Fruit fly (Drosophila melanogaster): Measurements from ENCODE around the gene B9d2.

Gene B9d2

DNA sequence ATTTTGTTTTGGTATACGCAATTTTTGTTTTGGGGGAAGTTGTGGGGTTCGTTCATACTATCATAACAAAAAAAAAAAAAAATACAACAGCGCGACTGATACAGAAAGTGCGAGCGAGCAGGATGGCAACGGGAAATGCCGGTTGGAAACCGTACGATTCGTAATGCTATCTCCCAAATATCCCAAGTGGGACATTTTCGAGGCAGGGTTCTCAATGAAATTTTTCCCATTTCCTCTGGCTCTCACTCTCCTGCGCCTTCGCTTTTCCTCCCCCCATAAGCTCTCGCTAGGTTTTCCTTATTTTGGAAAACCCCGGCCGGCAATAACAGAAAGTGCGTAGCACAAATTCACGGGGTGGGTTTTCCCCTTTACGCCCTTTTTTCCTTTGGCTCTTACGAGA lies 38.2 kb downstream of the B9d2 start (continued):
- TF ChIP-seq Sry-δ (GFP tag; optimal IDR thresholded peaks at IDR 0.05) = no peak
- peak; percentile 65; the same call in 1 of the 2 replicates for TF ChIP-seq CG32767 (GFP tag; IDR thresholded peaks at IDR 0.05)
- peak; percentile 98 for TF ChIP-seq pros (GFP tag; optimal IDR thresholded peaks at IDR 0.05)
- peak; percentile 59 for TF ChIP-seq Ets97D (GFP tag; optimal IDR thresholded peaks at IDR 0.05)
- 0 out of 2 replicates have a peak, but pooled peaks have one; percentile 14 for TF ChIP-seq vvl (GFP tag; IDR thresholded peaks at IDR 0.05)
- peak; percentile 42 for TF ChIP-seq Fer1 (GFP tag; optimal IDR thresholded peaks at IDR 0.05)
- TF ChIP-seq NC2β (GFP tag; optimal IDR thresholded peaks at IDR 0.05) = no peak
- TF ChIP-seq twi (tag; optimal IDR thresholded peaks at IDR 0.05) = no peak
- TF ChIP-seq cwo (GFP tag; optimal IDR thresholded peaks at IDR 0.05) = no peak
- TF ChIP-seq sqz (GFP tag; optimal IDR thresholded peaks at IDR 0.05) = peak; percentile 93
- peak; percentile 26 for TF ChIP-seq CG13624 (GFP tag; optimal IDR thresholded peaks at IDR 0.05)
- no peak; the same call in 1 of the 2 replicates for TF ChIP-seq CG14014 (GFP tag; IDR thresholded peaks at IDR 0.05)
- peak; percentile 25 for TF ChIP-seq CG18599 (GFP tag; optimal IDR thresholded peaks at IDR 0.05)
- peak; percentile 12 for TF ChIP-seq CG33557 (GFP tag; optimal IDR thresholded peaks at IDR 0.05)
- no peak for TF ChIP-seq CG13123 (GFP tag; optimal IDR thresholded peaks at IDR 0.05)
- no peak for TF ChIP-seq gt (GFP tag; IDR thresholded peaks at IDR 0.05)
- TF ChIP-seq unc-4 (GFP tag; IDR thresholded peaks at IDR 0.05; ENCODE audit: partially characterized antibody) = no peak
- no peak for TF ChIP-seq CG3838 (GFP tag; optimal IDR thresholded peaks at IDR 0.05)
- peak; percentile 36; the same call in 1 of the 3 replicates for TF ChIP-seq ci (GFP tag; IDR thresholded peaks at IDR 0.05)
- TF ChIP-seq phol (tag; optimal IDR thresholded peaks at IDR 0.05) = peak; percentile 64
- no peak for TF ChIP-seq stc (GFP tag; IDR thresholded peaks at IDR 0.05)
- 0 out of 3 replicates have a peak, but pooled peaks have one; percentile 40 for TF ChIP-seq gce (GFP tag; IDR thresholded peaks at IDR 0.05)
- no peak for TF ChIP-seq Hr3 (GFP tag; optimal IDR thresholded peaks at IDR 0.05)
- TF ChIP-seq gsb-n (tag; optimal IDR thresholded peaks at IDR 0.05) = peak; percentile 11
- TF ChIP-seq CG7357 (GFP tag; IDR thresholded peaks at IDR 0.05) = no peak
- TF ChIP-seq CG10543 (GFP tag; optimal IDR thresholded peaks at IDR 0.05) = peak; percentile 12
- TF ChIP-seq Trl (optimal IDR thresholded peaks at IDR 0.05) = peak in 1 of 2 experiments; percentile 11
- TF ChIP-seq Trl (GFP tag; optimal IDR thresholded peaks at IDR 0.05) = no peak
- TF ChIP-seq oc (tag; optimal IDR thresholded peaks at IDR 0.05) = no peak
- peak; percentile 62 for TF ChIP-seq abd-A (tag; optimal IDR thresholded peaks at IDR 0.05)
- no peak for TF ChIP-seq MBD-R2 (GFP tag; IDR thresholded peaks at IDR 0.05)
- no peak for TF ChIP-seq Sox100B (GFP tag; optimal IDR thresholded peaks at IDR 0.05)
- TF ChIP-seq Dip2 (GFP tag; IDR thresholded peaks at IDR 0.05) = no peak
- TF ChIP-seq lab (GFP tag; optimal IDR thresholded peaks at IDR 0.05) = peak; percentile 20
- peak; percentile 39 for TF ChIP-seq nerfin-1 (tag; optimal IDR thresholded peaks at IDR 0.05)
- TF ChIP-seq CG7271 (tag; optimal IDR thresholded peaks at IDR 0.05) = peak; percentile 11
- no peak for TF ChIP-seq H2.0 (GFP tag; IDR thresholded peaks at IDR 0.05)
- TF ChIP-seq CG13287 (GFP tag; IDR thresholded peaks at IDR 0.05; ENCODE audit: partially characterized antibody) = no peak
- no peak for TF ChIP-seq CG30431 (GFP tag; optimal IDR thresholded peaks at IDR 0.05)
- no peak for TF ChIP-seq sisA (GFP tag; IDR thresholded peaks at IDR 0.05)
- no peak for TF ChIP-seq CG14050 (GFP tag; IDR thresholded peaks at IDR 0.05)
- TF ChIP-seq CG13894 (tag; optimal IDR thresholded peaks at IDR 0.05) = peak; percentile 98
- 0 out of 3 replicates have a peak, but pooled peaks have one; percentile 50 for TF ChIP-seq CG34422 (GFP tag; IDR thresholded peaks at IDR 0.05)
- TF ChIP-seq CG32772 (GFP tag; IDR thresholded peaks at IDR 0.05) = 0 out of 2 replicates have a peak, but pooled peaks have one; percentile 24
- TF ChIP-seq CG17186 (GFP tag; optimal IDR thresholded peaks at IDR 0.05) = no peak
- TF ChIP-seq toy (GFP tag; IDR thresholded peaks at IDR 0.05) = no peak

All from whole organism, embryonic.